Fruit fly (Drosophila melanogaster): Measurements from ENCODE around the gene Gr94a.

Gene Gr94a

dm6 chr3R:23091586-23092228 is 40.2 kb downstream of the Gr94a start, which contains the start of the genes CG17110 and CG6726:
Gene CG17110, plus strand, starts transcription at chr3R:23091724.
Gene CG6726, plus strand, starts transcription at chr3R:23091724.
- TF ChIP-seq CG17801 (GFP tag; optimal IDR thresholded peaks at IDR 0.05; ENCODE audit: partially characterized antibody) = peak; percentile 46

dm6 chr3R:23095346-23095745 is 43.9 kb downstream of the Gr94a start, which contains the start of gene CG17109:
Gene CG17109, plus strand, starts transcription at chr3R:23095690.
- TF ChIP-seq CG17801 (GFP tag; optimal IDR thresholded peaks at IDR 0.05; ENCODE audit: partially characterized antibody) = no peak

dm6 chr3R:23097197-23097809 is 45.8 kb downstream of the Gr94a start, which contains the start of gene CG6733:
Gene CG6733, plus strand, starts transcription at chr3R:23097728.
- no peak for TF ChIP-seq CG17801 (GFP tag; optimal IDR thresholded peaks at IDR 0.05; ENCODE audit: partially characterized antibody)

DNA sequence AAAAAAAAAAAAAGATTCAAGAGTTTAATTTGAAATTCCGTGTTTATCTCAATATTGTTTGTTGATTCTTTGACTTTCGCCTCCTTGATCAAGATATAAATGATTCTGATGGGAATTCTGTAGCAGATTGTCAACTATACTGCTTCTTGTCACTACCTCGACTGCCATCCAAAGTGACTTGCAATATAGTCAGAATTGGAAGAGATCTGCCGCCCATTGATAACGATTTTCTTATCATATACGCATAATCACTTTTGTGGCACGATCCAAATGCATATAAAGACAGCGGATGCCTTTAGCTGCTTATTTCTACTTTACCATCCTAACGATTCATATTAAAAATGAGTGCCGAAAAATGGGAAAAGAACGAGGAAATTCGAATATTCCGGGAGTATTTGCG is 47.7 kb downstream of the Gr94a start, which contains the start of gene CG6738:
TSS of gene CG6738 (plus strand) at position 301 of the 400 bp plus-strand sequence.
- TF ChIP-seq CG17801 (GFP tag; optimal IDR thresholded peaks at IDR 0.05; ENCODE audit: partially characterized antibody) = no peak
